Fruit fly (Drosophila melanogaster): ENCODE measurements around the gene sinah.

The sinah gene

dm6 chr3L:16871630-16872029 is 12.8 kb downstream of the sinah start:
- TF ChIP-seq Smox (GFP tag; optimal IDR thresholded peaks at IDR 0.05) (no peak), CG6854 (GFP tag; optimal IDR thresholded peaks at IDR 0.05) (no peak), dsx (GFP tag; optimal IDR thresholded peaks at IDR 0.05; ENCODE audit: poor library complexity, severe bottlenecking) (no peak), CG9139 (GFP tag; optimal IDR thresholded peaks at IDR 0.05) (no peak), fd85E (GFP tag; optimal IDR thresholded peaks at IDR 0.05) (no peak), CG6276 (GFP tag; optimal IDR thresholded peaks at IDR 0.05) (no peak), CG6808 (GFP tag; optimal IDR thresholded peaks at IDR 0.05) (no peak), Sox14 (GFP tag; optimal IDR thresholded peaks at IDR 0.05) (no peak), OdsH (GFP tag; optimal IDR thresholded peaks at IDR 0.05) (no peak), Eip78C (GFP tag) (peak; percentile 13), CG11762 (GFP tag; optimal IDR thresholded peaks at IDR 0.05; ENCODE audit: insufficient read depth) (no peak), fkh (GFP tag; optimal IDR thresholded peaks at IDR 0.05) (peak; percentile 54), Sox102F (GFP tag; optimal IDR thresholded peaks at IDR 0.05) (no peak), eg (GFP tag; IDR thresholded peaks at IDR 0.05) (0 out of 3 replicates have a peak, but pooled peaks have one; percentile 7), esn (GFP tag; optimal IDR thresholded peaks at IDR 0.05) (no peak), Met (GFP tag; optimal IDR thresholded peaks at IDR 0.05) (no peak), Ets21C (GFP tag; optimal IDR thresholded peaks at IDR 0.05) (no peak), CG8632 (GFP tag; optimal IDR thresholded peaks at IDR 0.05) (no peak), net (GFP tag; optimal IDR thresholded peaks at IDR 0.05) (no peak), CG4318 (GFP tag; optimal IDR thresholded peaks at IDR 0.05) (no peak), CG1621 (tag; optimal IDR thresholded peaks at IDR 0.05) (no peak), Ets96B (tag; optimal IDR thresholded peaks at IDR 0.05) (no peak), CG6163 (GFP tag; IDR thresholded peaks at IDR 0.05) (no peak)

dm6 chr3L:16872487-16872955 is 13.6 kb downstream of the sinah start:
- TF ChIP-seq Sox14 (GFP tag; optimal IDR thresholded peaks at IDR 0.05) (peak; percentile 70), CG8119 (GFP tag; IDR thresholded peaks at IDR 0.05) (peak; percentile 93), Hr38 (GFP tag; optimal IDR thresholded peaks at IDR 0.05) (no peak), esn (GFP tag; optimal IDR thresholded peaks at IDR 0.05) (peak; percentile 68), CG34406 (GFP tag; optimal IDR thresholded peaks at IDR 0.05) (peak; percentile 65), fd59A (GFP tag; optimal IDR thresholded peaks at IDR 0.05) (peak; percentile 51), svp (GFP tag) (no peak), dac (GFP tag; optimal IDR thresholded peaks at IDR 0.05) (peak; percentile 73), CG4318 (GFP tag; optimal IDR thresholded peaks at IDR 0.05) (peak; percentile 85), acj6 (GFP tag; optimal IDR thresholded peaks at IDR 0.05) (peak; percentile 66), Met (GFP tag; optimal IDR thresholded peaks at IDR 0.05) (peak; percentile 57), achi (GFP tag; optimal IDR thresholded peaks at IDR 0.05) (peak; percentile 80), fd85E (GFP tag; optimal IDR thresholded peaks at IDR 0.05) (no peak), spab (GFP tag; optimal IDR thresholded peaks at IDR 0.05) (peak; percentile 71), CG10631 (GFP tag; optimal IDR thresholded peaks at IDR 0.05) (peak; percentile 74), pdm3 (GFP tag; optimal IDR thresholded peaks at IDR 0.05) (peak; percentile 74), CG1621 (tag; optimal IDR thresholded peaks at IDR 0.05) (peak; percentile 45), CG6854 (GFP tag; optimal IDR thresholded peaks at IDR 0.05) (no peak), CG6276 (GFP tag; optimal IDR thresholded peaks at IDR 0.05) (peak; percentile 95), Gug (GFP tag; IDR thresholded peaks at IDR 0.05) (peak; percentile 56; the same call in 1 of the 2 replicates), CG15336 (GFP tag; IDR thresholded peaks at IDR 0.05) (peak; percentile 89), CG16779 (tag; optimal IDR thresholded peaks at IDR 0.05) (peak; percentile 49), ss (GFP tag; optimal IDR thresholded peaks at IDR 0.05) (peak in 1 of 2 experiments; percentile 13), eg (GFP tag; IDR thresholded peaks at IDR 0.05) (0 out of 3 replicates have a peak, but pooled peaks have one; percentile 56), Ets21C (GFP tag; optimal IDR thresholded peaks at IDR 0.05) (peak; percentile 9), Blimp-1 (GFP tag; optimal IDR thresholded peaks at IDR 0.05) (no peak), fkh (GFP tag; optimal IDR thresholded peaks at IDR 0.05) (peak; percentile 51), CG6792 (GFP tag; optimal IDR thresholded peaks at IDR 0.05) (peak; percentile 70), CG11294 (GFP tag; IDR thresholded peaks at IDR 0.05) (peak; percentile 44; the same call in 1 of the 2 replicates), Lpt (GFP tag; optimal IDR thresholded peaks at IDR 0.05) (peak; percentile 87), Sox102F (GFP tag; optimal IDR thresholded peaks at IDR 0.05) (peak; percentile 49), Sox15 (GFP tag; optimal IDR thresholded peaks at IDR 0.05) (peak; percentile 45), CG31627 (GFP tag; optimal IDR thresholded peaks at IDR 0.05) (peak; percentile 18), cyc (GFP tag; optimal IDR thresholded peaks at IDR 0.05) (no peak), CG11902 (GFP tag; optimal IDR thresholded peaks at IDR 0.05) (peak; percentile 54), CG3032 (tag; optimal IDR thresholded peaks at IDR 0.05) (peak; percentile 56), topi (GFP tag; optimal IDR thresholded peaks at IDR 0.05) (peak; percentile 18)
